Fruit fly (Drosophila melanogaster) whole organism, embryonic: Measurements from ENCODE around the gene CG3224.

Experiments
- Ada2b ChIP-seq: fragments of 200-800 bp; sonication (Bioruptor generic); IDR thresholded peaks from 2 replicates; pipeline ENCODE4 v1.3.6; 2022; ENCODE audit warnings: missing biosample characterization, missing genetic modification characterization
- Atf-2 ChIP-seq: fragments of 200-800 bp; sonication (Bioruptor generic); optimal IDR thresholded peaks from 2 replicates; lab custom pipeline; 2016; ENCODE audit warnings: missing biosample characterization, missing genetic modification characterization
- Atf6 ChIP-seq: fragments of 200-800 bp; sonication (Bioruptor generic); IDR thresholded peaks from 2 replicates; pipeline ENCODE4 v1.3.6; 2022; ENCODE audit warnings: missing biosample characterization, missing genetic modification characterization
- CG10274 ChIP-seq: fragments of 200-800 bp; sonication (Bioruptor generic); optimal IDR thresholded peaks from 3 replicates; lab custom pipeline; 2017; ENCODE audit warnings: missing biosample characterization, mild to moderate bottlenecking, missing genetic modification characterization
- CG11085 ChIP-seq: fragments of 200-800 bp; sonication (Bioruptor generic); IDR thresholded peaks from 2 replicates; pipeline ENCODE4 v1.3.6; 2022; ENCODE audit warnings: missing biosample characterization, missing genetic modification characterization
- CG11247 ChIP-seq: fragments of 200-800 bp; sonication (Bioruptor generic); IDR thresholded peaks from 2 replicates; pipeline ENCODE4 v1.3.6; 2022; ENCODE audit warnings: missing biosample characterization, missing genetic modification characterization
- CG11504 ChIP-seq: fragments of 200-800 bp; sonication (Bioruptor generic); optimal IDR thresholded peaks from 3 replicates; lab custom pipeline; 2019; ENCODE audit warnings: missing biosample characterization, mild to moderate bottlenecking, missing genetic modification characterization, moderate library complexity
- CG13624 ChIP-seq: fragments of 200-800 bp; sonication (Bioruptor generic); optimal IDR thresholded peaks from 2 replicates; lab custom pipeline; 2016; ENCODE audit warnings: missing biosample characterization, missing genetic modification characterization
- CG14965 ChIP-seq: fragments of 200-800 bp; sonication (Bioruptor generic); optimal IDR thresholded peaks from 2 replicates; lab custom pipeline; 2016; ENCODE audit warnings: missing biosample characterization, missing genetic modification characterization, borderline replicate concordance
- CG16815 ChIP-seq: fragments of 200-800 bp; sonication (Bioruptor generic); optimal IDR thresholded peaks from 3 replicates; lab custom pipeline; 2017; ENCODE audit warnings: missing biosample characterization, mild to moderate bottlenecking, missing genetic modification characterization
- CG16863 ChIP-seq: fragments of 200-800 bp; sonication (Bioruptor generic); optimal IDR thresholded peaks from 3 replicates; lab custom pipeline; 2016; ENCODE audit warnings: missing biosample characterization, missing genetic modification characterization
- CG30431 ChIP-seq: fragments of 200-800 bp; sonication (Bioruptor generic); optimal IDR thresholded peaks from 2 replicates; lab custom pipeline; 2017; ENCODE audit warnings: missing biosample characterization, missing genetic modification characterization
- CG32532 ChIP-seq: fragments of 200-800 bp; sonication (Bioruptor generic); IDR thresholded peaks from 2 replicates; pipeline ENCODE4 v1.3.6; 2022; ENCODE audit warnings: missing biosample characterization, missing genetic modification characterization
- CG3847 ChIP-seq: fragments of 200-800 bp; sonication (Bioruptor generic); IDR thresholded peaks from 2 replicates; pipeline ENCODE4 v1.3.6; 2022; ENCODE audit warnings: missing biosample characterization, missing genetic modification characterization
- CG42726 ChIP-seq: fragments of 200-800 bp; sonication (Bioruptor generic); IDR thresholded peaks from 2 replicates; pipeline ENCODE4 v1.3.6; 2022; ENCODE audit warnings: missing biosample characterization, missing genetic modification characterization; ENCODE audit not compliant: partially characterized antibody
- CG4282 ChIP-seq: fragments of 200-800 bp; sonication (Bioruptor generic); optimal IDR thresholded peaks from 2 replicates; lab custom pipeline; 2016; ENCODE audit warnings: missing biosample characterization, missing genetic modification characterization
- CG4707 ChIP-seq: fragments of 200-800 bp; sonication (Bioruptor generic); optimal IDR thresholded peaks from 2 replicates; lab custom pipeline; 2018; ENCODE audit warnings: missing biosample characterization, mild to moderate bottlenecking, missing genetic modification characterization, moderate library complexity
- CG6683 ChIP-seq: fragments of 200-800 bp; sonication (Bioruptor generic); optimal IDR thresholded peaks from 2 replicates; lab custom pipeline; 2017; ENCODE audit warnings: missing biosample characterization, mild to moderate bottlenecking, missing genetic modification characterization, missing genetic modification reagents
- CG6689 ChIP-seq: fragments of 200-800 bp; sonication (Bioruptor generic); IDR thresholded peaks from 2 replicates; pipeline ENCODE4 v1.3.6; 2022; ENCODE audit warnings: missing biosample characterization, missing genetic modification characterization
- CG6765 ChIP-seq: fragments of 200-800 bp; sonication (Bioruptor generic); optimal IDR thresholded peaks from 3 replicates; lab custom pipeline; 2017; ENCODE audit warnings: missing biosample characterization, mild to moderate bottlenecking, missing genetic modification characterization
- CG6813 ChIP-seq: fragments of 200-800 bp; sonication (Bioruptor generic); optimal IDR thresholded peaks from 2 replicates; lab custom pipeline; 2017; ENCODE audit warnings: missing biosample characterization, missing genetic modification characterization, mild to moderate bottlenecking, moderate library complexity, missing genetic modification reagents
- CG7372 ChIP-seq: fragments of 200-800 bp; sonication (Bioruptor generic); IDR thresholded peaks from 2 replicates; pipeline ENCODE4 v1.3.6; 2022; ENCODE audit warnings: missing biosample characterization, missing genetic modification characterization
- CG8281 ChIP-seq: fragments of 200-800 bp; sonication (Bioruptor generic); optimal IDR thresholded peaks from 2 replicates; lab custom pipeline; 2018; ENCODE audit warnings: missing biosample characterization, mild to moderate bottlenecking, missing genetic modification characterization, moderate library complexity
- CG8765 ChIP-seq: fragments of 200-800 bp; sonication (Bioruptor generic); IDR thresholded peaks from 2 replicates; pipeline ENCODE4 v1.3.6; 2022; ENCODE audit warnings: missing biosample characterization, missing genetic modification characterization
- CG8944 ChIP-seq: fragments of 200-800 bp; sonication (Bioruptor generic); optimal IDR thresholded peaks from 3 replicates; lab custom pipeline; 2016; ENCODE audit warnings: missing biosample characterization, missing genetic modification characterization
- CG9437 ChIP-seq: fragments of 200-800 bp; sonication (Bioruptor generic); optimal IDR thresholded peaks from 2 replicates; lab custom pipeline; 2018; ENCODE audit warnings: missing biosample characterization, mild to moderate bottlenecking, missing genetic modification characterization
- D19A ChIP-seq: fragments of 200-800 bp; optimal IDR thresholded peaks from 3 replicates; lab custom pipeline; 2019; ENCODE audit warnings: missing biosample characterization, mild to moderate bottlenecking, missing genetic modification characterization, moderate library complexity
- Dfd ChIP-seq, 2 experiments: fragments of >200 bp; optimal IDR thresholded peaks; 2 replicates each; lab custom pipeline; 2017; ENCODE audit warnings: missing biosample characterization in 2 of 2, missing genetic modification characterization in 2 of 2
- E2f1 ChIP-seq: fragments of 200-800 bp; sonication (Bioruptor generic); IDR thresholded peaks from 2 replicates; pipeline ENCODE4 v1.3.6; 2022; ENCODE audit warnings: missing biosample characterization, missing genetic modification characterization
- HmgD ChIP-seq: fragments of 200-800 bp; sonication (Bioruptor generic); optimal IDR thresholded peaks from 3 replicates; lab custom pipeline; 2016; ENCODE audit warnings: missing biosample characterization, missing genetic modification characterization
- HmgZ ChIP-seq: fragments of 200-800 bp; sonication (Bioruptor generic); optimal IDR thresholded peaks from 2 replicates; lab custom pipeline; 2018; ENCODE audit warnings: missing biosample characterization, mild to moderate bottlenecking, missing genetic modification characterization
- Hr39 ChIP-seq: fragments of >200 bp; optimal IDR thresholded peaks from 2 replicates; lab custom pipeline; 2017
- Hr78 ChIP-seq, 2 experiments: fragments of 200-800 bp in 1 of 2; fragments of >200 bp in 1 of 2; sonication (Bioruptor generic) in 1 of 2; optimal IDR thresholded peaks; 2 replicates each; lab custom pipeline; 2017 to 2019; ENCODE audit warnings: missing biosample characterization in 2 of 2, missing genetic modification characterization in 2 of 2, mild to moderate bottlenecking in 1 of 2, moderate library complexity in 1 of 2
- Hsf ChIP-seq: fragments of 200-800 bp; sonication (Bioruptor generic); optimal IDR thresholded peaks from 3 replicates; lab custom pipeline; 2016; ENCODE audit warnings: missing biosample characterization, missing genetic modification characterization
- Spps ChIP-seq: fragments of 200-800 bp; sonication (Bioruptor generic); optimal IDR thresholded peaks from 2 replicates; lab custom pipeline; 2018; ENCODE audit warnings: missing biosample characterization, mild to moderate bottlenecking, missing genetic modification characterization
- Usf ChIP-seq: fragments of 200-800 bp; sonication (Bioruptor generic); optimal IDR thresholded peaks from 2 replicates; lab custom pipeline; 2017; ENCODE audit warnings: missing genotype, missing biosample characterization, missing genetic modification characterization
- dimm ChIP-seq: fragments of 200-800 bp; sonication (Bioruptor generic); IDR thresholded peaks from 2 replicates; pipeline ENCODE4 v1.3.6; 2022; ENCODE audit warnings: missing biosample characterization, missing genetic modification characterization
- dm ChIP-seq: fragments of 200-800 bp; sonication (Bioruptor generic); optimal IDR thresholded peaks from 3 replicates; lab custom pipeline; 2016; ENCODE audit warnings: missing biosample characterization, missing genetic modification characterization
- eve ChIP-seq, 2 experiments: fragments of >200 bp; optimal IDR thresholded peaks; 2 replicates each; lab custom pipeline; 2017; ENCODE audit warnings: missing biosample characterization in 2 of 2, missing genetic modification characterization in 2 of 2
- fd102C ChIP-seq: fragments of 200-800 bp; sonication (Bioruptor generic); optimal IDR thresholded peaks from 2 replicates; lab custom pipeline; 2018; ENCODE audit warnings: missing biosample characterization, mild to moderate bottlenecking, missing genetic modification characterization, moderate library complexity
- fd3F ChIP-seq: fragments of 200-800 bp; sonication (Bioruptor generic); optimal IDR thresholded peaks from 2 replicates; lab custom pipeline; 2018; ENCODE audit warnings: missing biosample characterization, mild to moderate bottlenecking, missing genetic modification characterization, moderate library complexity
- fd96Cb ChIP-seq: fragments of 200-800 bp; sonication (Bioruptor generic); optimal IDR thresholded peaks from 2 replicates; lab custom pipeline; 2018; ENCODE audit warnings: missing biosample characterization, mild to moderate bottlenecking, missing genetic modification characterization, moderate library complexity
- ftz-f1 ChIP-seq: fragments of 200-800 bp; sonication (Bioruptor generic); optimal IDR thresholded peaks from 2 replicates; lab custom pipeline; 2016; ENCODE audit warnings: missing biosample characterization, missing genetic modification characterization
- gsb ChIP-seq: fragments of 200-800 bp; sonication (Bioruptor generic); IDR thresholded peaks from 2 replicates; pipeline ENCODE4 v1.3.6; 2022; ENCODE audit warnings: missing biosample characterization, missing genetic modification characterization
- kah ChIP-seq: fragments of 200-800 bp; sonication (Bioruptor generic); optimal IDR thresholded peaks from 2 replicates; lab custom pipeline; 2018; ENCODE audit warnings: missing biosample characterization, mild to moderate bottlenecking, missing genetic modification characterization
- kni ChIP-seq: fragments of 200-800 bp; sonication (Bioruptor generic); optimal IDR thresholded peaks from 3 replicates; lab custom pipeline; 2017; ENCODE audit warnings: mild to moderate bottlenecking, missing biosample characterization, missing genetic modification reagents, missing genetic modification characterization
- luna ChIP-seq: fragments of 200-800 bp; sonication (Bioruptor generic); optimal IDR thresholded peaks from 2 replicates; lab custom pipeline; 2016; ENCODE audit warnings: missing biosample characterization, missing genetic modification characterization
- psq ChIP-seq: fragments of 200-800 bp; sonication (Bioruptor generic); optimal IDR thresholded peaks from 2 replicates; lab custom pipeline; 2017; ENCODE audit warnings: missing biosample characterization, missing genetic modification characterization
- sens-2 ChIP-seq: fragments of 200-800 bp; sonication (Bioruptor generic); IDR thresholded peaks from 2 replicates; pipeline ENCODE4 v1.3.6; 2022; ENCODE audit warnings: missing biosample characterization, missing genetic modification characterization
- sna ChIP-seq: fragments of 200-800 bp; sonication (Bioruptor generic); IDR thresholded peaks from 2 replicates; pipeline ENCODE4 v1.3.6; 2022; ENCODE audit warnings: missing biosample characterization, missing genetic modification characterization; ENCODE audit not compliant: partially characterized antibody
- vfl ChIP-seq: fragments of 200-800 bp; sonication (Bioruptor generic); optimal IDR thresholded peaks from 2 replicates; lab custom pipeline; 2016; ENCODE audit warnings: missing biosample characterization, missing genetic modification characterization

The CG3224 gene

DNA sequence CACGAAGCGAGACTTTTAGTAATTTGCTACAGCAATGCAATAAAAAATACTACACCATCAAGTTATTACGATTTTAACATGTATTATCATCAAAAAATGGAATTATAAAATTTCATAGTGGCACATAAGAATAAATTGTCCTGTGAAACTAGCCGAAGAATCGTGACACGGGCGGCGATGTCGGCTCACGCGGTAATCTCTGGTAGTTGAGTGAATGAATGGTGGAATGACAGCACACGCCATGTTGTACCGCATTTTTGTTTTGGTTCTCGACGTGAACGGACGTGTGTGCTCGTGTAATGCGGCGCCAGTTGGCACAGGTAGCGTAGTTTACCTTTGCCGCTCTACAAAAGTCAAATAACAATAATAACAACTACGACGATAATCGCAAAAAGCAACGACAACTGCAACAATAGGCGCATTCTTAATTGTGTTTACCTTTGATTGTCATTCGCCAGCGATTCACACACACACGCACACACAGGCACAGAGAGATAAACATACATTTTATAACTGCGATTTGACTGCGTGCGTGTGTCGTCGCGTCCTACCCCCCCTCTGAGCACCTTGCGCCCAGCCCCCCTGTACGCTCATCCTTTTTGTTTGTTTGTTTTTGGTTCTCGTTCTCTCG, 38.1 kb upstream of the CG3224 start, which contains the start of gene CG14441 (continued):
- TF ChIP-seq D19A (tag; lab: Kevin White, UChicago) (peak; percentile 34), psq (GFP tag; lab: Kevin White, UChicago) (no peak), fd96Cb (tag; lab: Kevin White, UChicago) (no peak), kni (GFP tag; lab: Kevin White, UChicago) (peak; percentile 54), CG11504 (peak; percentile 42), CG11247 (GFP tag; lab: Robert Waterston, UW) (no peak), Spps (peak; percentile 22), CG9437 (GFP tag; lab: Kevin White, UChicago) (no peak), Hr78 (GFP tag; optimal IDR thresholded peaks at IDR 0.05; lab: Kevin White, UChicago) (no peak), CG6765 (GFP tag; lab: Kevin White, UChicago) (no peak), fd3F (GFP tag; lab: Kevin White, UChicago) (no peak), eve (GFP tag; optimal IDR thresholded peaks at IDR 0.05; lab: Kevin White, UChicago) (no peak), CG30431 (GFP tag; lab: Kevin White, UChicago) (no peak), CG8765 (GFP tag; lab: Robert Waterston, UW) (no peak), dimm (GFP tag; lab: Robert Waterston, UW) (no peak), CG16815 (GFP tag; lab: Kevin White, UChicago) (no peak), CG16863 (GFP tag; lab: Kevin White, UChicago) (no peak), CG7372 (GFP tag; lab: Robert Waterston, UW) (no peak), CG3847 (GFP tag; lab: Robert Waterston, UW) (no peak), ftz-f1 (GFP tag; lab: Kevin White, UChicago) (no peak), CG4707 (GFP tag; lab: Kevin White, UChicago) (peak; percentile 41), Ada2b (GFP tag; lab: Robert Waterston, UW) (no peak), dm (peak; percentile 64), CG8281 (tag; lab: Kevin White, UChicago) (peak; percentile 97), sna (GFP tag; lab: Robert Waterston, UW) (peak; percentile 99), Hsf (GFP tag; lab: Kevin White, UChicago) (peak; percentile 26), luna (GFP tag; lab: Kevin White, UChicago) (peak; percentile 21), Atf6 (GFP tag; lab: Robert Waterston, UW) (peak; percentile 46; the same call in 1 of the 2 replicates), Dfd (GFP tag; optimal IDR thresholded peaks at IDR 0.05; lab: Kevin White, UChicago) (no peak), CG8944 (no peak), HmgD (GFP tag; lab: Kevin White, UChicago) (peak; percentile 13), CG6683 (GFP tag; lab: Kevin White, UChicago) (peak; percentile 54), fd102C (GFP tag; lab: Kevin White, UChicago) (no peak), vfl (GFP tag; lab: Kevin White, UChicago) (peak; percentile 34), Hr39 (lab: Kevin White, UChicago) (no peak), Atf-2 (GFP tag; lab: Kevin White, UChicago) (peak; percentile 32), gsb (GFP tag; lab: Robert Waterston, UW) (no peak), CG10274 (GFP tag; lab: Kevin White, UChicago) (no peak), CG42726 (peak; percentile 62), sens-2 (GFP tag; lab: Robert Waterston, UW) (no peak), CG13624 (peak; percentile 45), CG32532 (GFP tag; lab: Robert Waterston, UW) (peak; percentile 63), CG4282 (GFP tag; lab: Kevin White, UChicago) (no peak), CG14965 (GFP tag; lab: Kevin White, UChicago) (no peak), E2f1 (GFP tag; lab: Robert Waterston, UW) (no peak), CG11085 (no peak), CG6689 (GFP tag; lab: Robert Waterston, UW) (no peak), HmgZ (tag; lab: Kevin White, UChicago) (peak; percentile 62), kah (peak; percentile 24), Usf (GFP tag; lab: Kevin White, UChicago) (no peak), CG6813 (GFP tag; lab: Kevin White, UChicago) (peak; percentile 34)
